Worm (Caenorhabditis elegans) whole organism, L4 larva: ENCODE data around the gene unc-36.

Experiments used
- D1046.2 ChIP-seq: fragments of 200-800 bp; sonication (Bioruptor generic); IDR thresholded peaks from 2 replicates; pipeline ENCODE4 v1.3.6; 2022; ENCODE audit warnings: missing genetic modification characterization, missing compliant biosample characterization
- R02D3.7 ChIP-seq: fragments of 150-350 bp; sonication (generic microtip); optimal IDR thresholded peaks from 3 replicates; lab custom pipeline; 2014; ENCODE audit warnings: missing biosample characterization, missing genetic modification characterization
- T26A8.4 ChIP-seq: fragments of 200-800 bp; sonication (Bioruptor generic); IDR thresholded peaks from 2 replicates; pipeline ENCODE4 v1.3.6; 2022; ENCODE audit warnings: missing genetic modification characterization, missing compliant biosample characterization
- Y5F2A.4 ChIP-seq: fragments of 200-800 bp; sonication (Bioruptor generic); optimal IDR thresholded peaks from 2 replicates; lab custom pipeline; 2018; ENCODE audit warnings: mild to moderate bottlenecking, missing genetic modification characterization, missing compliant biosample characterization
- ZK546.5 ChIP-seq, 2 experiments: sonication (generic microtip); optimal IDR thresholded peaks; 2 replicates each; lab custom pipeline; 2017; ENCODE audit warnings: missing biosample characterization in 2 of 2, missing genetic modification characterization in 2 of 2
- aha-1 ChIP-seq: fragments of 150-350 bp; peaks from one replicate; lab custom pipeline; 2014; ENCODE audit warnings: missing biosample characterization, missing genetic modification characterization
- ama-1 ChIP-seq: fragments of 150-350 bp; optimal IDR thresholded peaks from 2 replicates; lab custom pipeline; 2014; ENCODE audit warnings: inconsistent platforms, mixed read lengths
- arid-1 ChIP-seq: fragments of 200-800 bp; sonication (Bioruptor generic); conservative IDR thresholded peaks from 2 replicates; pipeline ENCODE4 v1.3.6; 2022; ENCODE audit warnings: missing genetic modification reagents, missing genetic modification characterization, missing compliant biosample characterization
- ceh-20 ChIP-seq: fragments of 200-800 bp; sonication (Bioruptor generic); IDR thresholded peaks from 2 replicates; pipeline ENCODE4 v1.3.6; 2022; ENCODE audit warnings: missing genetic modification reagents, missing genetic modification characterization, missing compliant biosample characterization
- ceh-28 ChIP-seq: fragments of 150-350 bp; optimal IDR thresholded peaks from 2 replicates; lab custom pipeline; 2014; ENCODE audit warnings: missing biosample characterization, missing genetic modification reagents, missing genetic modification characterization
- ces-1 ChIP-seq: fragments of 150-350 bp; sonication (generic microtip); optimal IDR thresholded peaks from 4 replicates; lab custom pipeline; 2014; ENCODE audit warnings: missing biosample characterization, missing genetic modification reagents, missing genetic modification characterization
- dmd-6 ChIP-seq: fragments of 200-800 bp; sonication (Bioruptor generic); IDR thresholded peaks from 2 replicates; pipeline ENCODE4 v1.3.6; 2022; ENCODE audit warnings: missing genetic modification reagents, missing genetic modification characterization, missing compliant biosample characterization
- dmd-8 ChIP-seq: fragments of 200-800 bp; sonication (Bioruptor generic); IDR thresholded peaks from 2 replicates; pipeline ENCODE4 v1.3.6; 2022; ENCODE audit warnings: missing genetic modification characterization, missing compliant biosample characterization
- duxl-1 ChIP-seq: sonication (generic microtip); optimal IDR thresholded peaks from 2 replicates; lab custom pipeline; 2016; ENCODE audit warnings: mild to moderate bottlenecking, missing genetic modification characterization, moderate library complexity, missing compliant biosample characterization; ENCODE audit not compliant: poor library complexity
- fkh-10 ChIP-seq: fragments of 150-350 bp; optimal IDR thresholded peaks from 2 replicates; lab custom pipeline; 2014; ENCODE audit warnings: missing biosample characterization, missing genetic modification reagents, missing genetic modification characterization
- fos-1 ChIP-seq: fragments of 150-350 bp; optimal IDR thresholded peaks from 2 replicates; lab custom pipeline; 2014; ENCODE audit warnings: missing biosample characterization, missing genetic modification characterization
- hlh-30 ChIP-seq: sonication (generic microtip); optimal IDR thresholded peaks from 2 replicates; lab custom pipeline; 2017; ENCODE audit warnings: antibody characterized with exemption, mild to moderate bottlenecking, missing genetic modification characterization, missing compliant biosample characterization; ENCODE audit not compliant: insufficient read depth
- hmg-1.1 ChIP-seq: fragments of 200-800 bp; sonication (Bioruptor generic); IDR thresholded peaks from 2 replicates; pipeline ENCODE4 v1.3.6; 2022; ENCODE audit warnings: missing genetic modification reagents, missing genetic modification characterization, missing compliant biosample characterization
- jun-1 ChIP-seq: fragments of 150-350 bp; optimal IDR thresholded peaks from 2 replicates; lab custom pipeline; 2014; ENCODE audit warnings: missing biosample characterization, missing genetic modification reagents, missing genetic modification characterization
- lim-7 ChIP-seq: fragments of 200-800 bp; sonication (Bioruptor generic); IDR thresholded peaks from 2 replicates; pipeline ENCODE4 v1.3.6; 2022; ENCODE audit warnings: missing genetic modification characterization, missing compliant biosample characterization
- lin-1 ChIP-seq: fragments of 200-800 bp; sonication (Bioruptor generic); IDR thresholded peaks from 2 replicates; pipeline ENCODE4 v1.3.6; 2022; ENCODE audit warnings: missing genetic modification reagents, missing genetic modification characterization, missing compliant biosample characterization
- lin-15B ChIP-seq: fragments of 150-350 bp; sonication (generic microtip); optimal IDR thresholded peaks from 3 replicates; lab custom pipeline; 2014; ENCODE audit warnings: missing biosample characterization, missing genetic modification characterization
- lin-39 ChIP-seq: fragments of 150-350 bp; optimal IDR thresholded peaks from 2 replicates; lab custom pipeline; 2014; ENCODE audit warnings: missing biosample characterization, missing genetic modification reagents, missing genetic modification characterization
- lsy-2 ChIP-seq, 2 experiments: fragments of 150-350 bp in 1 of 2; sonication (generic microtip) in 1 of 2; optimal IDR thresholded peaks; 2 replicates each; lab custom pipeline; 2014 to 2017; ENCODE audit warnings: missing biosample characterization in 2 of 2, missing genetic modification characterization in 2 of 2
- madf-5 ChIP-seq, 2 experiments: fragments of 200-800 bp; sonication (Bioruptor generic); IDR thresholded peaks; 2 replicates each; pipeline ENCODE4 v1.3.6; 2022; ENCODE audit warnings: missing compliant biosample characterization in 2 of 2, missing genetic modification characterization in 2 of 2
- madf-9 ChIP-seq: fragments of 200-800 bp; sonication (Bioruptor generic); conservative IDR thresholded peaks from 2 replicates; pipeline ENCODE4 v1.3.6; 2022; ENCODE audit warnings: missing genetic modification reagents, missing genetic modification characterization, missing compliant biosample characterization
- mdt-29 ChIP-seq: fragments of 200-800 bp; sonication (Bioruptor generic); IDR thresholded peaks from 2 replicates; pipeline ENCODE4 v1.3.6; 2022; ENCODE audit warnings: missing genetic modification reagents, missing genetic modification characterization, missing compliant biosample characterization
- nhr-10 ChIP-seq: fragments of 150-350 bp; optimal IDR thresholded peaks from 2 replicates; lab custom pipeline; 2014; ENCODE audit warnings: missing biosample characterization, missing genetic modification characterization
- nhr-11 ChIP-seq: fragments of 150-350 bp; optimal IDR thresholded peaks from 2 replicates; lab custom pipeline; 2014; ENCODE audit warnings: missing biosample characterization, missing genetic modification characterization
- nhr-25 ChIP-seq: sonication (generic microtip); optimal IDR thresholded peaks from 2 replicates; lab custom pipeline; 2017; ENCODE audit warnings: missing genetic modification characterization, mild to moderate bottlenecking, missing compliant biosample characterization, antibody characterized with exemption, moderate library complexity, borderline replicate concordance; ENCODE audit not compliant: insufficient read depth
- nhr-42 ChIP-seq: fragments of 200-800 bp; sonication (Bioruptor generic); IDR thresholded peaks from 2 replicates; pipeline ENCODE4 v1.3.6; 2022; ENCODE audit warnings: missing genetic modification characterization, missing compliant biosample characterization
- nhr-48 ChIP-seq: sonication (generic microtip); optimal IDR thresholded peaks from 2 replicates; lab custom pipeline; 2016; ENCODE audit warnings: mild to moderate bottlenecking, missing genetic modification characterization, missing compliant biosample characterization
- nhr-6 ChIP-seq: fragments of 150-350 bp; optimal IDR thresholded peaks from 2 replicates; lab custom pipeline; 2014; ENCODE audit warnings: missing biosample characterization, missing genetic modification characterization
- nhr-76 ChIP-seq: fragments of 150-350 bp; optimal IDR thresholded peaks from 2 replicates; lab custom pipeline; 2014; ENCODE audit warnings: missing biosample characterization, missing genetic modification characterization
- nhr-77 ChIP-seq: fragments of 150-350 bp; optimal IDR thresholded peaks from 2 replicates; lab custom pipeline; 2014; ENCODE audit warnings: missing biosample characterization, missing genetic modification characterization
- php-3 ChIP-seq: fragments of 200-800 bp; sonication (Bioruptor generic); IDR thresholded peaks from 2 replicates; pipeline ENCODE4 v1.3.6; 2022; ENCODE audit warnings: missing genetic modification reagents, missing genetic modification characterization, missing compliant biosample characterization
- pqm-1 ChIP-seq: sonication (generic microtip); optimal IDR thresholded peaks from 2 replicates; lab custom pipeline; 2017; ENCODE audit warnings: missing biosample characterization, missing genetic modification characterization
- skn-1 ChIP-seq: fragments of 150-350 bp; optimal IDR thresholded peaks from 2 replicates; lab custom pipeline; 2014; ENCODE audit warnings: missing biosample characterization, missing genetic modification characterization
- snpc-4 ChIP-seq: fragments of 150-350 bp; optimal IDR thresholded peaks from 2 replicates; lab custom pipeline; 2014; ENCODE audit warnings: missing biosample characterization, missing genetic modification characterization
- tag-97 ChIP-seq: fragments of 200-800 bp; sonication (Bioruptor generic); IDR thresholded peaks from 2 replicates; pipeline ENCODE4 v1.3.6; 2022; ENCODE audit warnings: missing genetic modification characterization, missing compliant biosample characterization
- tra-1 ChIP-seq: fragments of 200-800 bp; sonication (Bioruptor generic); IDR thresholded peaks from 2 replicates; pipeline ENCODE4 v1.3.6; 2022; ENCODE audit warnings: missing genetic modification reagents, missing genetic modification characterization, missing compliant biosample characterization
- unc-130 ChIP-seq: sonication (generic microtip); optimal IDR thresholded peaks from 2 replicates; lab custom pipeline; 2016; ENCODE audit warnings: missing genetic modification reagents, missing genetic modification characterization, missing compliant biosample characterization
- unc-62 ChIP-seq, 3 experiments: fragments of 150-350 bp in 1 of 3; sonication (generic microtip); optimal IDR thresholded peaks in 2 of 3; peaks in 1 of 3; 1 replicate in 1 of 3; 2 replicates in 2 of 3; lab custom pipeline; 2014 to 2017; ENCODE audit warnings: missing biosample characterization in 3 of 3, missing genetic modification characterization in 3 of 3, missing genetic modification reagents in 3 of 3, missing genotype in 1 of 3
- vab-7 ChIP-seq: fragments of 200-800 bp; sonication (Bioruptor generic); IDR thresholded peaks from 2 replicates; pipeline ENCODE4 v1.3.6; 2022; ENCODE audit warnings: missing genetic modification reagents, missing genetic modification characterization, missing compliant biosample characterization
- zip-11 ChIP-seq: fragments of 200-800 bp; sonication (Bioruptor generic); IDR thresholded peaks from 2 replicates; pipeline ENCODE4 v1.3.6; 2022; ENCODE audit warnings: missing genetic modification characterization, missing compliant biosample characterization
- zip-2 ChIP-seq: fragments of 150-350 bp; optimal IDR thresholded peaks from 2 replicates; lab custom pipeline; 2014; ENCODE audit warnings: missing biosample characterization, missing genetic modification characterization

unc-36 gene

ce11 chrIII:8172609-8173133 is 28.3 kb downstream of the unc-36 start:
- TF ChIP-seq unc-62 (GFP tag; optimal IDR thresholded peaks at IDR 0.05 in 1 of 2; lab: Kevin White, UChicago) (peak in 1 of 2 experiments; percentile 72), unc-62 (tag; optimal IDR thresholded peaks at IDR 0.05; lab: Kevin White, UChicago) (no peak), vab-7 (GFP tag; lab: Robert Waterston, UW) (no peak), ceh-20 (GFP tag; lab: Robert Waterston, UW) (0 out of 2 replicates have a peak, but pooled peaks have one; percentile 38), skn-1 (tag; lab: Kevin White, UChicago) (no peak), tra-1 (0 out of 2 replicates have a peak, but pooled peaks have one; percentile 30), ama-1 (peak; percentile 21), dmd-6 (0 out of 2 replicates have a peak, but pooled peaks have one; percentile 12), lsy-2 (tag; optimal IDR thresholded peaks at IDR 0.05; lab: Kevin White, UChicago) (peak in 1 of 2 experiments; percentile 7)
- TF ChIP-seq, all 104 proteins: peak for 6

- TF ChIP-seq nhr-6 (no peak), nhr-76 (tag; lab: Kevin White, UChicago) (no peak), aha-1 (peak; percentile 97)
These were observed 36.2 kb downstream of the unc-36 start for ce11 chrIII:8164771-8165170.

- TF ChIP-seq mdt-29 (GFP tag; lab: Robert Waterston, UW) = no peak
- TF ChIP-seq unc-130 (GFP tag; lab: Kevin White, UChicago) = peak; percentile 25
- TF ChIP-seq R02D3.7 (tag; lab: Kevin White, UChicago) = no peak
- TF ChIP-seq hmg-1.1 (GFP tag; lab: Robert Waterston, UW) = peak; percentile 76
- peak; percentile 91 for TF ChIP-seq hlh-30 (tag; lab: Kevin White, UChicago)
- 0 out of 2 replicates have a peak, but pooled peaks have one; percentile 26 for TF ChIP-seq nhr-42 (GFP tag; lab: Robert Waterston, UW)
- TF ChIP-seq zip-2 = no peak
- peak; percentile 83 for TF ChIP-seq duxl-1 (tag; lab: Kevin White, UChicago)
- peak; percentile 26; the same call in 1 of the 2 replicates for TF ChIP-seq vab-7 (GFP tag; lab: Robert Waterston, UW)
- no peak for TF ChIP-seq jun-1 (tag; lab: Kevin White, UChicago)
- TF ChIP-seq unc-62 (GFP tag; optimal IDR thresholded peaks at IDR 0.05 in 1 of 2; lab: Kevin White, UChicago) = peak in 1 of 2 experiments; percentile 98
- TF ChIP-seq unc-62 (tag; optimal IDR thresholded peaks at IDR 0.05; lab: Kevin White, UChicago) = no peak
- peak; percentile 87 for TF ChIP-seq nhr-25 (tag; lab: Kevin White, UChicago)
- TF ChIP-seq php-3 (GFP tag; lab: Robert Waterston, UW) = no peak
- TF ChIP-seq Y5F2A.4 (GFP tag; lab: Kevin White, UChicago) = no peak
- peak; percentile 16 for TF ChIP-seq nhr-48 (tag; lab: Kevin White, UChicago)
- no peak for TF ChIP-seq madf-9 (GFP tag; lab: Robert Waterston, UW)
- TF ChIP-seq ceh-28 (tag; lab: Kevin White, UChicago) = peak; percentile 77
- peak; percentile 74 for TF ChIP-seq arid-1
- TF ChIP-seq tag-97 (GFP tag; lab: Robert Waterston, UW) = no peak
- peak; percentile 29 for TF ChIP-seq lin-15B
- peak; percentile 69 for TF ChIP-seq nhr-77 (tag; lab: Kevin White, UChicago)
- peak; percentile 89 for TF ChIP-seq nhr-6
- TF ChIP-seq fkh-10 (GFP tag; lab: Kevin White, UChicago) = peak; percentile 74
- TF ChIP-seq zip-11 (GFP tag; lab: Robert Waterston, UW) = no peak
- no peak for TF ChIP-seq nhr-76 (tag; lab: Kevin White, UChicago)
- TF ChIP-seq T26A8.4 = peak; percentile 74
- no peak for TF ChIP-seq madf-5 (GFP tag; IDR thresholded peaks at IDR 0.05; lab: Robert Waterston, UW)
- no peak for TF ChIP-seq snpc-4
- no peak for TF ChIP-seq nhr-10 (tag; lab: Kevin White, UChicago)
- no peak for TF ChIP-seq lin-39
- TF ChIP-seq dmd-8 (GFP tag; lab: Robert Waterston, UW) = no peak
- TF ChIP-seq D1046.2 (GFP tag; lab: Robert Waterston, UW) = no peak
- peak in 1 of 2 experiments; percentile 94 for TF ChIP-seq ZK546.5 (tag; optimal IDR thresholded peaks at IDR 0.05; lab: Kevin White, UChicago)
- 0 out of 2 replicates have a peak, but pooled peaks have one; percentile 32 for TF ChIP-seq lin-1 (GFP tag; lab: Robert Waterston, UW)
- peak; percentile 68 for TF ChIP-seq nhr-11
- TF ChIP-seq fos-1 = no peak
- no peak for TF ChIP-seq ces-1 (GFP tag; lab: Kevin White, UChicago)
- TF ChIP-seq pqm-1 (tag; lab: Kevin White, UChicago) = no peak
- no peak for TF ChIP-seq lim-7 (GFP tag; lab: Robert Waterston, UW)
These were observed 37.1 kb downstream of the unc-36 start, which contains the start of gene prp-8 for ce11 chrIII:8163788-8164423. prp-8 (plus strand) TSS chrIII:8164373.
